Fruit fly (Drosophila melanogaster) whole organism, embryonic: Measurements from ENCODE around the gene CG17777.
A peak's percentile ranks its signal among the peaks of the same experiment; 100 is the strongest.

Experiments
- CG12155 ChIP-seq: fragments of 200-800 bp; sonication (Bioruptor generic); optimal IDR thresholded peaks from 3 replicates; lab custom pipeline; 2016; ENCODE audit warnings: missing biosample characterization, missing genetic modification characterization
- CG12391 ChIP-seq: fragments of 200-800 bp; sonication (Bioruptor generic); optimal IDR thresholded peaks from 3 replicates; lab custom pipeline; 2018; ENCODE audit warnings: missing biosample characterization, mild to moderate bottlenecking, missing genetic modification characterization, moderate library complexity
- CG12769 ChIP-seq: fragments of 200-800 bp; sonication (Bioruptor generic); optimal IDR thresholded peaks from 2 replicates; lab custom pipeline; 2019; ENCODE audit warnings: missing biosample characterization, mild to moderate bottlenecking, missing genetic modification characterization, moderate library complexity
- CG13123 ChIP-seq: fragments of 200-800 bp; sonication (Bioruptor generic); optimal IDR thresholded peaks from 2 replicates; lab custom pipeline; 2016; ENCODE audit warnings: missing biosample characterization, missing genetic modification characterization
- CG13287 ChIP-seq: fragments of 200-800 bp; sonication (Bioruptor generic); IDR thresholded peaks from 2 replicates; pipeline ENCODE4 v1.3.6; 2022; ENCODE audit warnings: missing biosample characterization, missing genetic modification characterization; ENCODE audit not compliant: partially characterized antibody
- CG15073 ChIP-seq: fragments of 200-800 bp; sonication (Bioruptor generic); optimal IDR thresholded peaks from 2 replicates; lab custom pipeline; 2016; ENCODE audit warnings: missing biosample characterization, missing genetic modification characterization
- CG15601 ChIP-seq: fragments of 200-800 bp; sonication (Bioruptor generic); optimal IDR thresholded peaks from 3 replicates; lab custom pipeline; 2019; ENCODE audit warnings: missing biosample characterization, mild to moderate bottlenecking, missing genetic modification characterization, moderate library complexity
- CG1603 ChIP-seq: fragments of 200-800 bp; sonication (Bioruptor generic); optimal IDR thresholded peaks from 2 replicates; lab custom pipeline; 2019; ENCODE audit warnings: missing biosample characterization, mild to moderate bottlenecking, missing genetic modification characterization, moderate library complexity
- CG1647 ChIP-seq: fragments of 200-800 bp; sonication (Bioruptor generic); optimal IDR thresholded peaks from 3 replicates; lab custom pipeline; 2016; ENCODE audit warnings: missing biosample characterization, missing genetic modification characterization
- CG16815 ChIP-seq: fragments of 200-800 bp; sonication (Bioruptor generic); optimal IDR thresholded peaks from 3 replicates; lab custom pipeline; 2017; ENCODE audit warnings: missing biosample characterization, mild to moderate bottlenecking, missing genetic modification characterization
- CG17361 ChIP-seq: fragments of 200-800 bp; sonication (Bioruptor generic); IDR thresholded peaks from 3 replicates; pipeline ENCODE4 v1.3.6; 2022; ENCODE audit warnings: missing biosample characterization, missing genetic modification characterization
- CG17612 ChIP-seq: fragments of 200-800 bp; sonication (Bioruptor generic); IDR thresholded peaks from 2 replicates; pipeline ENCODE4 v1.3.6; 2022; ENCODE audit warnings: missing biosample characterization, missing genetic modification characterization
- CG2678 ChIP-seq: fragments of 200-800 bp; sonication (Bioruptor generic); optimal IDR thresholded peaks from 3 replicates; lab custom pipeline; 2019; ENCODE audit warnings: missing biosample characterization, mild to moderate bottlenecking, missing genetic modification characterization, moderate library complexity
- CG2875 ChIP-seq: fragments of 200-800 bp; sonication (Bioruptor generic); optimal IDR thresholded peaks from 2 replicates; lab custom pipeline; 2017; ENCODE audit warnings: missing biosample characterization, mild to moderate bottlenecking, missing genetic modification characterization, missing genetic modification reagents
- CG3163 ChIP-seq: fragments of 200-800 bp; sonication (Bioruptor generic); optimal IDR thresholded peaks from 3 replicates; lab custom pipeline; 2016; ENCODE audit warnings: missing biosample characterization, missing genetic modification characterization
- CG33213 ChIP-seq: fragments of 200-800 bp; sonication (Bioruptor generic); optimal IDR thresholded peaks from 3 replicates; lab custom pipeline; 2016; ENCODE audit warnings: missing biosample characterization, missing genetic modification characterization
- CG3847 ChIP-seq: fragments of 200-800 bp; sonication (Bioruptor generic); IDR thresholded peaks from 2 replicates; pipeline ENCODE4 v1.3.6; 2022; ENCODE audit warnings: missing biosample characterization, missing genetic modification characterization
- CG6683 ChIP-seq: fragments of 200-800 bp; sonication (Bioruptor generic); optimal IDR thresholded peaks from 2 replicates; lab custom pipeline; 2017; ENCODE audit warnings: missing biosample characterization, mild to moderate bottlenecking, missing genetic modification characterization, missing genetic modification reagents
- CG8388 ChIP-seq: fragments of 200-800 bp; sonication (Bioruptor generic); optimal IDR thresholded peaks from 2 replicates; lab custom pipeline; 2019; ENCODE audit warnings: missing biosample characterization, mild to moderate bottlenecking, missing genetic modification characterization, moderate library complexity
- CG9437 ChIP-seq: fragments of 200-800 bp; sonication (Bioruptor generic); optimal IDR thresholded peaks from 2 replicates; lab custom pipeline; 2018; ENCODE audit warnings: missing biosample characterization, mild to moderate bottlenecking, missing genetic modification characterization
- Camta ChIP-seq: fragments of 200-800 bp; sonication (Bioruptor generic); optimal IDR thresholded peaks from 2 replicates; lab custom pipeline; 2016; ENCODE audit warnings: missing biosample characterization, missing genetic modification characterization
- CkIIα-i1 ChIP-seq: fragments of 200-800 bp; sonication (Bioruptor generic); IDR thresholded peaks from 2 replicates; pipeline ENCODE4 v1.3.6; 2022; ENCODE audit warnings: missing biosample characterization, missing genetic modification characterization
- D19B ChIP-seq: fragments of 200-800 bp; sonication (Bioruptor generic); optimal IDR thresholded peaks from 2 replicates; lab custom pipeline; 2017; ENCODE audit warnings: missing biosample characterization, mild to moderate bottlenecking, missing genetic modification characterization
- Fer3 ChIP-seq: fragments of 200-800 bp; sonication (Bioruptor generic); optimal IDR thresholded peaks from 2 replicates; lab custom pipeline; 2018; ENCODE audit warnings: missing biosample characterization, mild to moderate bottlenecking, missing genetic modification characterization, moderate library complexity
- Hmr ChIP-seq: fragments of 200-800 bp; sonication (Bioruptor generic); optimal IDR thresholded peaks from 3 replicates; lab custom pipeline; 2017; ENCODE audit warnings: mild to moderate bottlenecking, missing biosample characterization, missing genetic modification reagents, missing genetic modification characterization
- Hr78 ChIP-seq, 2 experiments: fragments of 200-800 bp in 1 of 2; fragments of >200 bp in 1 of 2; sonication (Bioruptor generic) in 1 of 2; optimal IDR thresholded peaks; 2 replicates each; lab custom pipeline; 2017 to 2019; ENCODE audit warnings: missing biosample characterization in 2 of 2, missing genetic modification characterization in 2 of 2, mild to moderate bottlenecking in 1 of 2, moderate library complexity in 1 of 2
- Hsf ChIP-seq: fragments of 200-800 bp; sonication (Bioruptor generic); optimal IDR thresholded peaks from 3 replicates; lab custom pipeline; 2016; ENCODE audit warnings: missing biosample characterization, missing genetic modification characterization
- Mes4 ChIP-seq: fragments of 200-800 bp; sonication (Bioruptor generic); optimal IDR thresholded peaks from 2 replicates; lab custom pipeline; 2016; ENCODE audit warnings: missing biosample characterization, missing genetic modification characterization
- Nf-YB ChIP-seq: fragments of 200-800 bp; sonication (Bioruptor generic); optimal IDR thresholded peaks from 3 replicates; lab custom pipeline; 2019; ENCODE audit warnings: missing biosample characterization, mild to moderate bottlenecking, missing genetic modification characterization, moderate library complexity
- Oli ChIP-seq: fragments of 200-800 bp; sonication (Bioruptor generic); optimal IDR thresholded peaks from 2 replicates; lab custom pipeline; 2018; ENCODE audit warnings: missing biosample characterization, mild to moderate bottlenecking, missing genetic modification characterization, moderate library complexity
- Optix ChIP-seq: fragments of 200-800 bp; sonication (Bioruptor generic); IDR thresholded peaks from 3 replicates; pipeline ENCODE4 v1.3.6; 2022; ENCODE audit warnings: missing biosample characterization, missing genetic modification characterization
- Sox100B ChIP-seq: fragments of 200-800 bp; sonication (Bioruptor generic); optimal IDR thresholded peaks from 3 replicates; lab custom pipeline; 2018; ENCODE audit warnings: missing biosample characterization, mild to moderate bottlenecking, missing genetic modification characterization
- TFAM ChIP-seq: fragments of 200-800 bp; sonication (Bioruptor generic); optimal IDR thresholded peaks from 2 replicates; lab custom pipeline; 2017; ENCODE audit warnings: missing biosample characterization, missing genetic modification characterization, inconsistent platforms
- amos ChIP-seq: fragments of 200-800 bp; sonication (Bioruptor generic); IDR thresholded peaks from 2 replicates; pipeline ENCODE4 v1.3.6; 2022; ENCODE audit warnings: missing biosample characterization, missing genetic modification characterization; ENCODE audit not compliant: partially characterized antibody
- ap ChIP-seq: fragments of 200-800 bp; sonication (Bioruptor generic); IDR thresholded peaks from 2 replicates; pipeline ENCODE4 v1.3.6; 2022; ENCODE audit warnings: missing biosample characterization, missing genetic modification characterization
- ase ChIP-seq: fragments of 200-800 bp; sonication (Bioruptor generic); IDR thresholded peaks from 3 replicates; pipeline ENCODE4 v1.3.6; 2022; ENCODE audit warnings: missing biosample characterization, missing genetic modification characterization
- az2 ChIP-seq: fragments of 200-800 bp; sonication (Bioruptor generic); optimal IDR thresholded peaks from 3 replicates; lab custom pipeline; 2016; ENCODE audit warnings: missing biosample characterization, missing genetic modification characterization
- chif ChIP-seq, 2 experiments: fragments of 200-800 bp; sonication (Bioruptor generic); optimal IDR thresholded peaks; 3 replicates each; lab custom pipeline; 2016; ENCODE audit warnings: missing biosample characterization in 2 of 2, missing genetic modification characterization in 2 of 2
- crc ChIP-seq: fragments of 200-800 bp; sonication (Bioruptor generic); optimal IDR thresholded peaks from 2 replicates; lab custom pipeline; 2016; ENCODE audit warnings: missing biosample characterization, missing genetic modification characterization
- dmrt99B ChIP-seq: fragments of 200-800 bp; sonication (Bioruptor generic); optimal IDR thresholded peaks from 2 replicates; lab custom pipeline; 2018; ENCODE audit warnings: missing biosample characterization, mild to moderate bottlenecking, missing genetic modification characterization, moderate library complexity
- gsb ChIP-seq: fragments of 200-800 bp; sonication (Bioruptor generic); IDR thresholded peaks from 2 replicates; pipeline ENCODE4 v1.3.6; 2022; ENCODE audit warnings: missing biosample characterization, missing genetic modification characterization
- nerfin-1 ChIP-seq: fragments of 200-800 bp; sonication (Bioruptor generic); optimal IDR thresholded peaks from 3 replicates; lab custom pipeline; 2019; ENCODE audit warnings: missing biosample characterization, mild to moderate bottlenecking, missing genetic modification characterization, moderate library complexity
- peb ChIP-seq: fragments of 200-800 bp; sonication (Bioruptor generic); IDR thresholded peaks from 2 replicates; pipeline ENCODE4 v1.3.6; 2022; ENCODE audit warnings: missing biosample characterization, missing genetic modification characterization
- pnt ChIP-seq: fragments of 200-800 bp; sonication (Bioruptor generic); optimal IDR thresholded peaks from 3 replicates; lab custom pipeline; 2016; ENCODE audit warnings: missing biosample characterization, missing genetic modification characterization
- sqz ChIP-seq: fragments of 200-800 bp; sonication (Bioruptor generic); optimal IDR thresholded peaks from 3 replicates; lab custom pipeline; 2018; ENCODE audit warnings: missing biosample characterization, mild to moderate bottlenecking, missing genetic modification characterization
- toy ChIP-seq: fragments of 200-800 bp; sonication (Bioruptor generic); IDR thresholded peaks from 2 replicates; pipeline ENCODE4 v1.3.6; 2022; ENCODE audit warnings: missing biosample characterization, missing genetic modification characterization
- ttk ChIP-seq: fragments of 200-800 bp; sonication (Bioruptor generic); IDR thresholded peaks from 2 replicates; pipeline ENCODE4 v2.1.2; 2022; ENCODE audit warnings: missing biosample characterization, missing genetic modification characterization
- unpg ChIP-seq: fragments of 200-800 bp; sonication (Bioruptor generic); optimal IDR thresholded peaks from 3 replicates; lab custom pipeline; 2018; ENCODE audit warnings: missing biosample characterization, mild to moderate bottlenecking, missing genetic modification characterization, moderate library complexity
- vfl ChIP-seq: fragments of 200-800 bp; sonication (Bioruptor generic); optimal IDR thresholded peaks from 2 replicates; lab custom pipeline; 2016; ENCODE audit warnings: missing biosample characterization, missing genetic modification characterization
- vvl ChIP-seq: fragments of 200-800 bp; sonication (Bioruptor generic); IDR thresholded peaks from 2 replicates; pipeline ENCODE4 v1.3.6; 2022; ENCODE audit warnings: missing biosample characterization, missing genetic modification characterization
- zf30C ChIP-seq: fragments of 200-800 bp; sonication (Bioruptor generic); optimal IDR thresholded peaks from 3 replicates; lab custom pipeline; 2018; ENCODE audit warnings: missing biosample characterization, mild to moderate bottlenecking, missing genetic modification characterization

The CG17777 gene

DNA sequence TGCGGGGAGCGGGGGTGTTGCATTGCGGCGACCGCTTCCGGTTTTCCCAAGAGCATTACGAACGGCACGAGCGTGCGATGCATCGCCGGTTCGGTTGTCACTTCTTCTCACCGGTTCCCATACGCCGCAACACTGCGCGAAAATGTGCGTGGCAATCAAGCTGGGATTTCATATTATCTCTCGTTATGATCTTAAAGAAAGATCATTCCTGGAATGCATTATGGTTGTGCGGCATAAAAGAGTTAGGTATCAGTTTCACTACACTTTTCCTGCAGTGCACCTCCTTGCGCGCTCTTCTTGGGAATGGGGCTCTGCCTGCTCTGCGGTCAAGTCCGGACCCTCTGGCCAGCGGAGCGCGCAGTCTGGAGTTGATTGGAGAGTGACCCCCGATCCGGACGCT is 20.5 kb upstream of the CG17777 start:
- TF ChIP-seq Camta (GFP tag; lab: Kevin White, UChicago) (no peak), peb (0 out of 2 replicates have a peak, but pooled peaks have one; percentile 10), zf30C (no peak), crc (GFP tag; lab: Kevin White, UChicago) (no peak), toy (GFP tag; lab: Robert Waterston, UW) (no peak), CG9437 (GFP tag; lab: Kevin White, UChicago) (no peak), CG12155 (GFP tag; lab: Kevin White, UChicago) (no peak), vfl (GFP tag; lab: Kevin White, UChicago) (no peak), ttk (GFP tag; lab: Robert Waterston, UW) (peak; percentile 35; the same call in 1 of the 2 replicates), chif (GFP tag; optimal IDR thresholded peaks at IDR 0.05; lab: Kevin White, UChicago) (peak in 1 of 2 experiments; percentile 51), vvl (GFP tag; lab: Robert Waterston, UW) (peak; percentile 74), Optix (peak; percentile 65; the same call in 2 of the 3 replicates), CG17612 (GFP tag; lab: Robert Waterston, UW) (no peak), az2 (GFP tag; lab: Kevin White, UChicago) (peak; percentile 49), ap (GFP tag; lab: Robert Waterston, UW) (peak; percentile 38; the same call in 1 of the 2 replicates), Hmr (GFP tag; lab: Kevin White, UChicago) (no peak), CG2678 (tag; lab: Kevin White, UChicago) (peak; percentile 35), CG1603 (tag; lab: Kevin White, UChicago) (peak; percentile 80), Fer3 (tag; lab: Kevin White, UChicago) (no peak), D19B (no peak), gsb (GFP tag; lab: Robert Waterston, UW) (no peak), CG1647 (GFP tag; lab: Kevin White, UChicago) (no peak), CG33213 (GFP tag; lab: Kevin White, UChicago) (no peak), CG6683 (GFP tag; lab: Kevin White, UChicago) (no peak), nerfin-1 (tag; lab: Kevin White, UChicago) (no peak), Hsf (peak; percentile 13), dmrt99B (tag; lab: Kevin White, UChicago) (peak; percentile 74), Sox100B (GFP tag; lab: Kevin White, UChicago) (no peak), CkIIα-i1 (GFP tag; lab: Robert Waterston, UW) (no peak), Oli (tag; lab: Kevin White, UChicago) (peak; percentile 46), CG15073 (GFP tag; lab: Kevin White, UChicago) (no peak), CG17361 (GFP tag; lab: Robert Waterston, UW) (no peak), CG15601 (no peak), sqz (no peak), Nf-YB (GFP tag; lab: Kevin White, UChicago) (no peak), CG3163 (GFP tag; lab: Kevin White, UChicago) (no peak), CG2875 (GFP tag; lab: Kevin White, UChicago) (peak; percentile 41), CG13123 (GFP tag; lab: Kevin White, UChicago) (no peak), ase (GFP tag; lab: Robert Waterston, UW) (peak; percentile 55; the same call in 1 of the 3 replicates), CG16815 (GFP tag; lab: Kevin White, UChicago) (no peak), CG8388 (peak; percentile 56), CG3847 (GFP tag; lab: Robert Waterston, UW) (no peak), Mes4 (peak; percentile 43), pnt (peak; percentile 35), CG12391 (tag; lab: Kevin White, UChicago) (peak; percentile 52), CG13287 (GFP tag; lab: Robert Waterston, UW) (no peak), CG12769 (tag; lab: Kevin White, UChicago) (peak; percentile 55), amos (GFP tag; lab: Robert Waterston, UW) (no peak), unpg (peak; percentile 40), Hr78 (GFP tag; optimal IDR thresholded peaks at IDR 0.05; lab: Kevin White, UChicago) (no peak), TFAM (GFP tag; lab: Kevin White, UChicago) (no peak)
